Worm (Caenorhabditis elegans): ENCODE results near the gene Y50D4A.6.

- TF ChIP-seq gmeb-2 (tag; optimal IDR thresholded peaks at IDR 0.05) (no peak), pqm-1 (tag; optimal IDR thresholded peaks at IDR 0.05) (no peak), zip-5 (tag; optimal IDR thresholded peaks at IDR 0.05) (no peak)
Observed at ce11 chrV:1199219-1199889, at the start of gene Y50D4A.6.

All from whole organism, late embryonic.